Fruit fly (Drosophila melanogaster) S2 (cell line): ENCODE data around the gene CG13786.
A peak's percentile ranks its signal among the peaks of the same experiment; 100 is the strongest.

Experiments
- CG8478 ChIP-seq: fragments of >200 bp; optimal IDR thresholded peaks from 2 replicates; lab custom pipeline; 2018
- CTCF ChIP-seq, 2 experiments: fragments of >200 bp; optimal IDR thresholded peaks; 2 replicates each; lab custom pipeline; 2018

- peak; percentile 90 to 97 for TF ChIP-seq CTCF (optimal IDR thresholded peaks at IDR 0.05; lab: Kevin White, UChicago)
- TF ChIP-seq CG8478 (lab: Kevin White, UChicago): no peak
These were observed 5.3 kb upstream of the CG13786 start for dm6 chr2L:7258105-7258504.
